Worm (Caenorhabditis elegans) whole organism, mixed stage, embryonic: Measurements from ENCODE around the gene ptr-4.

Source experiments
- M03D4.4 ChIP-seq: sonication (generic microtip); optimal IDR thresholded peaks from 2 replicates; lab custom pipeline; 2017; ENCODE audit warnings: mild to moderate bottlenecking, missing genetic modification characterization, missing compliant biosample characterization
- bed-3 ChIP-seq: fragments of 200-800 bp; sonication (Bioruptor generic); optimal IDR thresholded peaks from 3 replicates; lab custom pipeline; 2018; ENCODE audit warnings: mild to moderate bottlenecking, missing genetic modification characterization, moderate library complexity, missing compliant biosample characterization
- blmp-1 ChIP-seq: fragments of 150-350 bp; optimal IDR thresholded peaks from 2 replicates; lab custom pipeline; 2014; ENCODE audit warnings: missing biosample characterization, missing genetic modification characterization
- ceh-39 ChIP-seq: fragments of 150-350 bp; optimal IDR thresholded peaks from 2 replicates; lab custom pipeline; 2014; ENCODE audit warnings: missing biosample characterization, missing genetic modification characterization
- ceh-43 ChIP-seq: fragments of 200-800 bp; sonication (Bioruptor generic); optimal IDR thresholded peaks from 2 replicates; lab custom pipeline; 2018; ENCODE audit warnings: mild to moderate bottlenecking, missing genetic modification characterization, moderate library complexity, missing compliant biosample characterization
- ceh-83 ChIP-seq: fragments of 200-800 bp; sonication (Bioruptor generic); optimal IDR thresholded peaks from 2 replicates; lab custom pipeline; 2018; ENCODE audit warnings: mild to moderate bottlenecking, missing genetic modification characterization, missing compliant biosample characterization
- ces-1 ChIP-seq: fragments of 150-350 bp; optimal IDR thresholded peaks from 2 replicates; lab custom pipeline; 2014; ENCODE audit warnings: missing biosample characterization, missing genetic modification reagents, missing genetic modification characterization
- cnd-1 ChIP-seq: fragments of 200-800 bp; sonication (Bioruptor generic); optimal IDR thresholded peaks from 2 replicates; lab custom pipeline; 2018; ENCODE audit warnings: mild to moderate bottlenecking, missing genetic modification characterization, missing compliant biosample characterization
- drap-1 ChIP-seq: fragments of 200-800 bp; sonication (Bioruptor generic); optimal IDR thresholded peaks from 3 replicates; lab custom pipeline; 2018; ENCODE audit warnings: mild to moderate bottlenecking, missing genetic modification characterization, missing compliant biosample characterization
- elt-1 ChIP-seq: sonication (generic microtip); optimal IDR thresholded peaks from 2 replicates; lab custom pipeline; 2017; ENCODE audit warnings: missing genetic modification characterization, mild to moderate bottlenecking, missing compliant biosample characterization, antibody characterized with exemption, moderate library complexity, borderline replicate concordance; ENCODE audit not compliant: insufficient read depth
- elt-3 ChIP-seq: fragments of 150-350 bp; optimal IDR thresholded peaks from 2 replicates; lab custom pipeline; 2014; ENCODE audit warnings: missing biosample characterization, missing genetic modification characterization
- flh-1 ChIP-seq: fragments of 200-800 bp; sonication (Bioruptor generic); optimal IDR thresholded peaks from 2 replicates; lab custom pipeline; 2018; ENCODE audit warnings: mild to moderate bottlenecking, missing genetic modification characterization, moderate library complexity, missing compliant biosample characterization
- ham-2 ChIP-seq: fragments of 200-800 bp; sonication (Bioruptor generic); optimal IDR thresholded peaks from 2 replicates; lab custom pipeline; 2018; ENCODE audit warnings: mild to moderate bottlenecking, missing genetic modification characterization, missing compliant biosample characterization
- hlh-1 ChIP-seq: fragments of 150-350 bp; optimal IDR thresholded peaks from 2 replicates; lab custom pipeline; 2014; ENCODE audit warnings: missing biosample characterization, missing genetic modification reagents, missing genetic modification characterization
- lin-13 ChIP-seq: fragments of 150-350 bp; optimal IDR thresholded peaks from 2 replicates; lab custom pipeline; 2014; ENCODE audit warnings: missing biosample characterization, missing genetic modification characterization
- lin-32 ChIP-seq: fragments of 200-800 bp; sonication (Bioruptor generic); optimal IDR thresholded peaks from 2 replicates; lab custom pipeline; 2018; ENCODE audit warnings: mild to moderate bottlenecking, missing genetic modification characterization, missing compliant biosample characterization
- lsy-2 ChIP-seq: fragments of 150-350 bp; optimal IDR thresholded peaks from 2 replicates; lab custom pipeline; 2014; ENCODE audit warnings: missing biosample characterization, missing genetic modification characterization
- mab-5 ChIP-seq: fragments of 150-350 bp; optimal IDR thresholded peaks from 2 replicates; lab custom pipeline; 2014; ENCODE audit warnings: missing biosample characterization, missing genetic modification characterization
- mep-1 ChIP-seq: fragments of 150-350 bp; optimal IDR thresholded peaks from 2 replicates; lab custom pipeline; 2017; ENCODE audit warnings: missing biosample characterization, missing genetic modification reagents, missing genetic modification characterization, inconsistent platforms
- mls-2 ChIP-seq: sonication (generic microtip); optimal IDR thresholded peaks from 2 replicates; lab custom pipeline; 2016; ENCODE audit warnings: mild to moderate bottlenecking, missing genetic modification characterization, moderate library complexity, missing compliant biosample characterization
- nhr-12 ChIP-seq: fragments of 150-350 bp; optimal IDR thresholded peaks from 2 replicates; lab custom pipeline; 2014; ENCODE audit warnings: missing biosample characterization, missing genetic modification characterization
- nhr-2 ChIP-seq: fragments of 150-350 bp; optimal IDR thresholded peaks from 2 replicates; lab custom pipeline; 2014; ENCODE audit warnings: missing biosample characterization, missing genetic modification characterization
- nhr-237 ChIP-seq: fragments of 150-350 bp; optimal IDR thresholded peaks from 2 replicates; lab custom pipeline; 2014; ENCODE audit warnings: missing biosample characterization, missing genetic modification characterization
- nhr-28 ChIP-seq: fragments of 150-350 bp; optimal IDR thresholded peaks from 2 replicates; lab custom pipeline; 2014; ENCODE audit warnings: missing biosample characterization, missing genetic modification characterization
- nhr-76 ChIP-seq: sonication (generic microtip); optimal IDR thresholded peaks from 2 replicates; lab custom pipeline; 2017; ENCODE audit warnings: missing biosample characterization, missing genetic modification characterization
- pha-4 ChIP-seq: fragments of 150-350 bp; optimal IDR thresholded peaks from 2 replicates; lab custom pipeline; 2018; ENCODE audit warnings: missing biosample characterization, missing genetic modification reagents, missing genetic modification characterization
- sem-2 ChIP-seq: fragments of 200-800 bp; sonication (Bioruptor generic); optimal IDR thresholded peaks from 2 replicates; lab custom pipeline; 2018; ENCODE audit warnings: mild to moderate bottlenecking, missing genetic modification characterization, missing compliant biosample characterization
- snpc-4 ChIP-seq: fragments of 150-350 bp; optimal IDR thresholded peaks from 2 replicates; lab custom pipeline; 2014; ENCODE audit warnings: missing biosample characterization, missing genetic modification characterization
- sptf-1 ChIP-seq: sonication (generic microtip); optimal IDR thresholded peaks from 2 replicates; lab custom pipeline; 2017; ENCODE audit warnings: mild to moderate bottlenecking, missing genetic modification characterization, moderate library complexity, missing compliant biosample characterization
- tbx-8 ChIP-seq: fragments of 200-800 bp; sonication (Bioruptor generic); optimal IDR thresholded peaks from 2 replicates; lab custom pipeline; 2018; ENCODE audit warnings: mild to moderate bottlenecking, missing genetic modification characterization, moderate library complexity, missing compliant biosample characterization
- unc-120 ChIP-seq: sonication (generic microtip); optimal IDR thresholded peaks from 2 replicates; lab custom pipeline; 2017; ENCODE audit warnings: missing genetic modification characterization, missing compliant biosample characterization; ENCODE audit not compliant: poor library complexity, severe bottlenecking
- unc-39 ChIP-seq: fragments of 150-350 bp; optimal IDR thresholded peaks from 2 replicates; lab custom pipeline; 2014; ENCODE audit warnings: missing biosample characterization, missing genetic modification characterization
- unc-62 ChIP-seq: fragments of 150-350 bp; optimal IDR thresholded peaks from 2 replicates; lab custom pipeline; 2014; ENCODE audit warnings: missing biosample characterization, missing genetic modification reagents, missing genetic modification characterization
- zip-8 ChIP-seq: fragments of 150-350 bp; optimal IDR thresholded peaks from 2 replicates; lab custom pipeline; 2014; ENCODE audit warnings: missing biosample characterization, missing genetic modification characterization
- ztf-11 ChIP-seq: fragments of 150-350 bp; optimal IDR thresholded peaks from 2 replicates; lab custom pipeline; 2014; ENCODE audit warnings: missing biosample characterization, missing genetic modification characterization

ptr-4 gene

DNA sequence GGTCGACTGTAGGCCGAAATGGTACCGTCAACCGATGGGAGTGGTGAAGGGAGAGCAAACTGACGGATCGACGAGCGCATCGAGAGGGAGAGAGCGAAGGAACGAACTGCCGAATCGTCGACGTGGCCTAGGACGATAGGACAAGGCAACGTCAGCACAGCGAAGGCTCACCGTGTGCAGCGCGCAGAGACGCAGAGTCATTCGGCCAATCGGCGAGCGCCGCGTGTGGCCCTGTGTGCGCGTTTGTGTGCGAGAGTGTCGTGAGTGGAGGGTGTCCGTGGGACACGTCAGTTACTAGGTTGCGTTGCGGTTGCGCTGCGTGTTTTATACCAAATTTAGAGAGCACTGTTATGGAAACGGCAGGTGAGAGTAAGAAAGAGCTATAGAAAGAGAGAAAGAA, 26.2 kb upstream of the ptr-4 start, which contains the start of gene hsp-3:
TSS of gene hsp-3 (minus strand) at position 158 of the 400 bp plus-strand sequence.
- TF ChIP-seq mab-5 (tag; lab: Kevin White, UChicago) (no peak), blmp-1 (no peak), ces-1 (GFP tag; lab: Kevin White, UChicago) (peak; percentile 60), flh-1 (GFP tag; lab: Kevin White, UChicago) (no peak), ztf-11 (tag; lab: Kevin White, UChicago) (peak; percentile 96), nhr-76 (tag; lab: Kevin White, UChicago) (no peak), mep-1 (tag; lab: Kevin White, UChicago) (peak; percentile 93), lin-13 (tag; lab: Kevin White, UChicago) (peak; percentile 98), lin-32 (no peak), sptf-1 (tag; lab: Kevin White, UChicago) (peak; percentile 89), pha-4 (peak; percentile 99), lsy-2 (tag; lab: Kevin White, UChicago) (peak; percentile 92), M03D4.4 (tag; lab: Kevin White, UChicago) (peak; percentile 71), unc-62 (GFP tag; lab: Kevin White, UChicago) (peak; percentile 88), ham-2 (GFP tag; lab: Kevin White, UChicago) (peak; percentile 78), nhr-28 (tag; lab: Kevin White, UChicago) (no peak), ceh-43 (no peak), nhr-12 (tag; lab: Kevin White, UChicago) (peak; percentile 84), elt-1 (tag; lab: Kevin White, UChicago) (peak; percentile 9), unc-39 (tag; lab: Kevin White, UChicago) (peak; percentile 95), mls-2 (tag; lab: Kevin White, UChicago) (peak; percentile 70), tbx-8 (GFP tag; lab: Kevin White, UChicago) (peak; percentile 46), zip-8 (tag; lab: Kevin White, UChicago) (peak; percentile 41), hlh-1 (tag; lab: Kevin White, UChicago) (peak; percentile 53), ceh-39 (tag; lab: Kevin White, UChicago) (peak; percentile 92), nhr-2 (peak; percentile 70), sem-2 (no peak), elt-3 (tag; lab: Kevin White, UChicago) (no peak), ceh-83 (peak; percentile 57), drap-1 (GFP tag; lab: Kevin White, UChicago) (peak; percentile 85), bed-3 (GFP tag; lab: Kevin White, UChicago) (peak; percentile 21), snpc-4 (no peak), nhr-237 (tag; lab: Kevin White, UChicago) (peak; percentile 42), cnd-1 (peak; percentile 79), unc-120 (tag; lab: Kevin White, UChicago) (peak; percentile 77)

DNA sequence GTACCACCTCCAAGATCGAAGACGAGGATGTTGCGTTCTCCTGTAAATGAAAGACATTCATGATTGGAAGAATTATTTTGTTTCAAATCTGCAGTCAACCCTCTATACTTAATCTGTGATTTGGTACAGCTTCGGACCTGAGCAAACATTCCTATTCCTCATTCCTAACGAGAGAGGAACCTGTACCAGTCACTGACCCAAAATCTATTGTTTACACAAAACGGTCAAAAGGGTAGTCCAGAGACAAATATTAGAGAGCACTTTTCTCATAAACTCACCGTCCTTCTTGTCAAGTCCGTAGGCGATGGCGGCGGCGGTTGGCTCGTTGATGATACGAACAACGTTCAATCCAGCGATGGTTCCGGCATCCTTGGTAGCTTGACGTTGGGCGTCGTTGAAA, 25.0 kb upstream of the ptr-4 start:
- TF ChIP-seq mep-1 (tag; lab: Kevin White, UChicago) (no peak), unc-39 (tag; lab: Kevin White, UChicago) (no peak), unc-120 (tag; lab: Kevin White, UChicago) (no peak), snpc-4 (no peak), pha-4 (no peak), mls-2 (tag; lab: Kevin White, UChicago) (no peak), nhr-28 (tag; lab: Kevin White, UChicago) (no peak), mab-5 (tag; lab: Kevin White, UChicago) (no peak), nhr-2 (no peak), hlh-1 (tag; lab: Kevin White, UChicago) (no peak), ham-2 (GFP tag; lab: Kevin White, UChicago) (no peak), bed-3 (GFP tag; lab: Kevin White, UChicago) (no peak), unc-62 (GFP tag; lab: Kevin White, UChicago) (no peak), lsy-2 (tag; lab: Kevin White, UChicago) (no peak), lin-32 (no peak), nhr-237 (tag; lab: Kevin White, UChicago) (no peak)
- TF ChIP-seq, all 35 proteins: peak for 0

DNA sequence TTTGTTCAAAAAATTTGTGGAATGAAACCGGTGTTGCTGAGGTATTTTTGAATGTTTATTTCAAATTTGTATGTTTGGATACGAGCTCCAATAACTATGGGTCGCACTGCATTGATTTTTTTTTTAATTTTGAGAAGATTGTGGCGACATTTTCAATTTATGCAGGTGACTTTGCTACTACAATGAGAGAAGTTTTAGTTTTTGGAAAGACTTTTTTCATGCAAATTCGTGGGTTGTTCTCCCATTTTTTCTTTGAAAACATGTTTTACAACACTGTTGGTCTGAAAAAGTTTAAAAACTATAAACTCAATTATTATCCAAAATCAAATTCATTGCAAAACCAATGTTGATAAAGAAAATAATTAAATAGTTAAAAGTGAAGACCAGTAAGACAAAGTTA, 22.9 kb upstream of the ptr-4 start:
- TF ChIP-seq tbx-8 (GFP tag; lab: Kevin White, UChicago): no peak
- no peak for TF ChIP-seq ztf-11 (tag; lab: Kevin White, UChicago)
- TF ChIP-seq nhr-12 (tag; lab: Kevin White, UChicago): no peak
- TF ChIP-seq flh-1 (GFP tag; lab: Kevin White, UChicago): no peak
- TF ChIP-seq nhr-2: no peak
- TF ChIP-seq mep-1 (tag; lab: Kevin White, UChicago): no peak
- no peak for TF ChIP-seq lsy-2 (tag; lab: Kevin White, UChicago)
- TF ChIP-seq elt-1 (tag; lab: Kevin White, UChicago): no peak
- TF ChIP-seq unc-120 (tag; lab: Kevin White, UChicago): no peak
- TF ChIP-seq nhr-237 (tag; lab: Kevin White, UChicago): no peak
- TF ChIP-seq elt-3 (tag; lab: Kevin White, UChicago): no peak
- no peak for TF ChIP-seq sem-2
- TF ChIP-seq unc-62 (GFP tag; lab: Kevin White, UChicago): no peak
- no peak for TF ChIP-seq nhr-28 (tag; lab: Kevin White, UChicago)
- no peak for TF ChIP-seq ceh-83
- no peak for TF ChIP-seq ceh-43
- TF ChIP-seq mls-2 (tag; lab: Kevin White, UChicago): no peak
- no peak for TF ChIP-seq lin-13 (tag; lab: Kevin White, UChicago)
- no peak for TF ChIP-seq M03D4.4 (tag; lab: Kevin White, UChicago)
- TF ChIP-seq mab-5 (tag; lab: Kevin White, UChicago): no peak
